Worm (Caenorhabditis elegans) whole organism, young adult: ENCODE measurements around the gene rps-21.

Experiments used
- B0019.2 ChIP-seq: fragments of 200-800 bp; sonication (Bioruptor generic); conservative IDR thresholded peaks from 2 replicates; pipeline ENCODE4 v1.3.6; 2022; ENCODE audit warnings: missing genetic modification reagents, missing genetic modification characterization, missing compliant biosample characterization
- B0035.1 ChIP-seq: sonication (generic microtip); optimal IDR thresholded peaks from 2 replicates; lab custom pipeline; 2016; ENCODE audit warnings: missing genetic modification characterization, mild to moderate bottlenecking, missing compliant biosample characterization, missing genotype, missing genetic modification reagents
- B0336.3 ChIP-seq: fragments of 200-800 bp; sonication (Bioruptor generic); IDR thresholded peaks from 2 replicates; pipeline ENCODE4 v1.3.6; 2022; ENCODE audit warnings: missing genetic modification characterization, missing compliant biosample characterization
- D2030.7 ChIP-seq: fragments of 200-800 bp; sonication (Bioruptor generic); IDR thresholded peaks from 2 replicates; pipeline ENCODE4 v1.3.6; 2022; ENCODE audit warnings: missing genetic modification reagents, missing genetic modification characterization, missing compliant biosample characterization
- F22D6.2 ChIP-seq: sonication (generic microtip); optimal IDR thresholded peaks from 2 replicates; lab custom pipeline; 2016; ENCODE audit warnings: mild to moderate bottlenecking, missing genetic modification characterization, missing compliant biosample characterization
- F23B12.7 ChIP-seq: sonication (generic microtip); optimal IDR thresholded peaks from 2 replicates; lab custom pipeline; 2017; ENCODE audit warnings: missing genetic modification characterization, mild to moderate bottlenecking, missing compliant biosample characterization, antibody characterized with exemption, moderate library complexity; ENCODE audit not compliant: insufficient read depth
- F33H1.4 ChIP-seq: fragments of 200-800 bp; sonication (Bioruptor generic); IDR thresholded peaks from 2 replicates; pipeline ENCODE4 v1.3.6; 2022; ENCODE audit warnings: missing genetic modification reagents, missing genetic modification characterization, missing compliant biosample characterization
- F39B2.1 ChIP-seq: fragments of 200-800 bp; sonication (Bioruptor generic); IDR thresholded peaks from 2 replicates; pipeline ENCODE4 v1.3.6; 2022; ENCODE audit warnings: missing genetic modification reagents, missing genetic modification characterization, missing compliant biosample characterization
- F49E8.2 ChIP-seq: sonication (generic microtip); optimal IDR thresholded peaks from 3 replicates; lab custom pipeline; 2017; ENCODE audit warnings: missing genetic modification characterization, mild to moderate bottlenecking, missing compliant biosample characterization, antibody characterized with exemption, moderate library complexity; ENCODE audit not compliant: insufficient read depth
- F55B11.4 ChIP-seq: sonication (generic microtip); optimal IDR thresholded peaks from 2 replicates; lab custom pipeline; 2016; ENCODE audit warnings: missing compliant biosample characterization, missing genetic modification characterization, borderline replicate concordance; ENCODE audit not compliant: insufficient read depth
- F57C9.4 ChIP-seq: sonication (generic microtip); optimal IDR thresholded peaks from 2 replicates; lab custom pipeline; 2017; ENCODE audit warnings: mild to moderate bottlenecking, missing genetic modification characterization, missing compliant biosample characterization
- Y56A3A.18 ChIP-seq: fragments of 200-800 bp; sonication (Bioruptor generic); IDR thresholded peaks from 2 replicates; pipeline ENCODE4 v1.3.6; 2022; ENCODE audit warnings: missing genetic modification reagents, missing genetic modification characterization, missing compliant biosample characterization
- Y67H2A.10 ChIP-seq: fragments of 200-800 bp; sonication (Bioruptor generic); conservative IDR thresholded peaks from 2 replicates; pipeline ENCODE4 v1.3.6; 2022; ENCODE audit warnings: missing genetic modification reagents, missing genetic modification characterization, missing compliant biosample characterization
- akir-1 ChIP-seq: fragments of 200-800 bp; sonication (Bioruptor generic); optimal IDR thresholded peaks from 2 replicates; lab custom pipeline; 2018; ENCODE audit warnings: mild to moderate bottlenecking, missing genetic modification characterization, moderate library complexity, missing compliant biosample characterization
- aptf-2 ChIP-seq: fragments of 200-800 bp; sonication (Bioruptor generic); conservative IDR thresholded peaks from 2 replicates; pipeline ENCODE4 v1.3.6; 2022; ENCODE audit warnings: missing genetic modification reagents, missing genetic modification characterization, missing compliant biosample characterization
- attf-6 ChIP-seq: fragments of 200-800 bp; sonication (Bioruptor generic); IDR thresholded peaks from 2 replicates; pipeline ENCODE4 v1.3.6; 2022; ENCODE audit warnings: missing genetic modification reagents, missing genetic modification characterization, missing compliant biosample characterization
- ceh-100 ChIP-seq: fragments of 200-800 bp; sonication (Bioruptor generic); IDR thresholded peaks from 2 replicates; pipeline ENCODE4 v1.3.6; 2022; ENCODE audit warnings: missing genetic modification reagents, missing genetic modification characterization, missing compliant biosample characterization
- ceh-27 ChIP-seq: fragments of 200-800 bp; sonication (Bioruptor generic); optimal IDR thresholded peaks from 2 replicates; lab custom pipeline; 2018; ENCODE audit warnings: mild to moderate bottlenecking, missing genetic modification characterization, moderate library complexity, missing compliant biosample characterization
- ceh-40 ChIP-seq: fragments of 200-800 bp; sonication (Bioruptor generic); IDR thresholded peaks from 2 replicates; pipeline ENCODE4 v1.3.6; 2022; ENCODE audit warnings: missing genetic modification characterization, missing compliant biosample characterization
- ceh-91 ChIP-seq: fragments of 200-800 bp; sonication (Bioruptor generic); IDR thresholded peaks from 2 replicates; pipeline ENCODE4 v1.3.6; 2022; ENCODE audit warnings: missing genetic modification reagents, missing genetic modification characterization, missing compliant biosample characterization
- dox-1 ChIP-seq: fragments of 200-800 bp; sonication (Bioruptor generic); IDR thresholded peaks from 2 replicates; pipeline ENCODE4 v1.3.6; 2022; ENCODE audit warnings: missing genetic modification reagents, missing genetic modification characterization, missing compliant biosample characterization
- dpff-1 ChIP-seq: sonication (generic microtip); optimal IDR thresholded peaks from 2 replicates; lab custom pipeline; 2017; ENCODE audit warnings: mild to moderate bottlenecking, missing genetic modification characterization, missing compliant biosample characterization
- hmg-20 ChIP-seq: fragments of 200-800 bp; sonication (Bioruptor generic); IDR thresholded peaks from 2 replicates; pipeline ENCODE4 v1.3.6; 2022; ENCODE audit warnings: missing genetic modification reagents, missing genetic modification characterization, missing compliant biosample characterization
- hrde-1 ChIP-seq: sonication (generic microtip); optimal IDR thresholded peaks from 2 replicates; lab custom pipeline; 2016; ENCODE audit warnings: missing genetic modification characterization, mild to moderate bottlenecking, missing compliant biosample characterization, moderate library complexity, missing genotype, missing genetic modification reagents, borderline replicate concordance
- let-526 ChIP-seq: fragments of 200-800 bp; sonication (Bioruptor generic); IDR thresholded peaks from 2 replicates; pipeline ENCODE4 v1.3.6; 2022; ENCODE audit warnings: missing genetic modification reagents, missing genetic modification characterization, missing compliant biosample characterization
- lin-35 ChIP-seq, 3 experiments: fragments of 150-350 bp in 2 of 3; sonication (generic microtip) in 1 of 3; optimal IDR thresholded peaks; 2 replicates each; lab custom pipeline; 2014 to 2018; ENCODE audit warnings: missing biosample characterization in 3 of 3, missing genetic modification characterization in 3 of 3, missing genetic modification reagents in 3 of 3
- lin-54 ChIP-seq: fragments of 200-800 bp; sonication (Bioruptor generic); optimal IDR thresholded peaks from 2 replicates; lab custom pipeline; 2018; ENCODE audit warnings: mild to moderate bottlenecking, missing genetic modification characterization, missing compliant biosample characterization
- lsl-1 ChIP-seq: fragments of 200-800 bp; sonication (Bioruptor generic); optimal IDR thresholded peaks from 2 replicates; lab custom pipeline; 2018; ENCODE audit warnings: mild to moderate bottlenecking, missing genetic modification characterization, moderate library complexity, missing compliant biosample characterization
- madf-3 ChIP-seq: fragments of 200-800 bp; sonication (Bioruptor generic); IDR thresholded peaks from 2 replicates; pipeline ENCODE4 v1.3.6; 2022; ENCODE audit warnings: missing genetic modification reagents, missing genetic modification characterization, missing compliant biosample characterization
- mcd-1 ChIP-seq: fragments of 200-800 bp; sonication (Bioruptor generic); IDR thresholded peaks from 2 replicates; pipeline ENCODE4 v1.3.6; 2022; ENCODE audit warnings: missing genetic modification reagents, missing genetic modification characterization, missing compliant biosample characterization
- mel-28 ChIP-seq: sonication (generic microtip); optimal IDR thresholded peaks from 2 replicates; lab custom pipeline; 2016; ENCODE audit warnings: borderline replicate concordance, mild to moderate bottlenecking, missing genetic modification characterization, missing compliant biosample characterization
- mxl-1 ChIP-seq: sonication (generic microtip); optimal IDR thresholded peaks from 2 replicates; lab custom pipeline; 2016; ENCODE audit warnings: missing genetic modification characterization, missing compliant biosample characterization
- nfya-2 ChIP-seq: fragments of 200-800 bp; sonication (Bioruptor generic); IDR thresholded peaks from 2 replicates; pipeline ENCODE4 v1.3.6; 2022; ENCODE audit warnings: missing genetic modification reagents, missing genetic modification characterization, missing compliant biosample characterization
- nhr-120 ChIP-seq: fragments of 200-800 bp; sonication (Bioruptor generic); IDR thresholded peaks from 2 replicates; pipeline ENCODE4 v1.3.6; 2022; ENCODE audit warnings: missing genetic modification characterization, missing compliant biosample characterization
- nhr-90 ChIP-seq: sonication (generic microtip); optimal IDR thresholded peaks from 2 replicates; lab custom pipeline; 2016; ENCODE audit warnings: missing genotype, mild to moderate bottlenecking, missing genetic modification characterization, missing compliant biosample characterization
- pha-4 ChIP-seq: fragments of 150-350 bp; sonication (generic microtip); optimal IDR thresholded peaks from 2 replicates; lab custom pipeline; 2014; ENCODE audit warnings: missing biosample characterization, missing genetic modification reagents, missing genetic modification characterization
- rcor-1 ChIP-seq: fragments of 200-800 bp; sonication (Bioruptor generic); IDR thresholded peaks from 2 replicates; pipeline ENCODE4 v1.3.6; 2022; ENCODE audit warnings: missing genetic modification reagents, missing genetic modification characterization, missing compliant biosample characterization
- rec-8 ChIP-seq, 2 experiments: sonication (generic microtip); optimal IDR thresholded peaks; 2 replicates each; lab custom pipeline; 2016; ENCODE audit warnings: mild to moderate bottlenecking in 2 of 2, missing genetic modification characterization in 2 of 2, missing genetic modification reagents in 2 of 2, missing genotype in 2 of 2, missing biosample characterization in 1 of 2, missing compliant biosample characterization in 1 of 2, moderate library complexity in 1 of 2
- rpc-1 ChIP-seq, 2 experiments: fragments of 150-350 bp in 1 of 2; sonication (generic microtip) in 1 of 2; optimal IDR thresholded peaks; 2 replicates each; lab custom pipeline; 2014 to 2018; ENCODE audit warnings: missing biosample characterization in 1 of 2, missing genetic modification characterization in 1 of 2, missing genetic modification reagents in 1 of 2, missing genotype in 1 of 2
- sea-2 ChIP-seq: fragments of 200-800 bp; sonication (Bioruptor generic); IDR thresholded peaks from 2 replicates; pipeline ENCODE4 v1.3.6; 2022; ENCODE audit warnings: missing genetic modification characterization, missing compliant biosample characterization
- somi-1 ChIP-seq: fragments of 200-800 bp; sonication (Bioruptor generic); optimal IDR thresholded peaks from 2 replicates; lab custom pipeline; 2018; ENCODE audit warnings: mild to moderate bottlenecking, missing genetic modification characterization, missing compliant biosample characterization
- sptf-2 ChIP-seq: fragments of 200-800 bp; sonication (Bioruptor generic); optimal IDR thresholded peaks from 2 replicates; lab custom pipeline; 2018; ENCODE audit warnings: mild to moderate bottlenecking, missing genetic modification characterization, missing compliant biosample characterization
- tbp1 ChIP-seq: fragments of 200-800 bp; sonication (Bioruptor generic); optimal IDR thresholded peaks from 2 replicates; lab custom pipeline; 2018; ENCODE audit warnings: mild to moderate bottlenecking, missing genetic modification characterization, missing compliant biosample characterization
- tlf-1 ChIP-seq: fragments of 200-800 bp; sonication (Bioruptor generic); optimal IDR thresholded peaks from 2 replicates; lab custom pipeline; 2018; ENCODE audit warnings: mild to moderate bottlenecking, missing genetic modification characterization, missing compliant biosample characterization
- zfh-2 ChIP-seq: fragments of 200-800 bp; sonication (Bioruptor generic); conservative IDR thresholded peaks from 2 replicates; pipeline ENCODE4 v1.3.6; 2022; ENCODE audit warnings: missing genetic modification reagents, missing genetic modification characterization, missing compliant biosample characterization
- ztf-6 ChIP-seq: fragments of 200-800 bp; sonication (Bioruptor generic); IDR thresholded peaks from 2 replicates; pipeline ENCODE4 v1.3.6; 2022; ENCODE audit warnings: missing genetic modification reagents, missing genetic modification characterization, missing compliant biosample characterization

The rps-21 gene

DNA sequence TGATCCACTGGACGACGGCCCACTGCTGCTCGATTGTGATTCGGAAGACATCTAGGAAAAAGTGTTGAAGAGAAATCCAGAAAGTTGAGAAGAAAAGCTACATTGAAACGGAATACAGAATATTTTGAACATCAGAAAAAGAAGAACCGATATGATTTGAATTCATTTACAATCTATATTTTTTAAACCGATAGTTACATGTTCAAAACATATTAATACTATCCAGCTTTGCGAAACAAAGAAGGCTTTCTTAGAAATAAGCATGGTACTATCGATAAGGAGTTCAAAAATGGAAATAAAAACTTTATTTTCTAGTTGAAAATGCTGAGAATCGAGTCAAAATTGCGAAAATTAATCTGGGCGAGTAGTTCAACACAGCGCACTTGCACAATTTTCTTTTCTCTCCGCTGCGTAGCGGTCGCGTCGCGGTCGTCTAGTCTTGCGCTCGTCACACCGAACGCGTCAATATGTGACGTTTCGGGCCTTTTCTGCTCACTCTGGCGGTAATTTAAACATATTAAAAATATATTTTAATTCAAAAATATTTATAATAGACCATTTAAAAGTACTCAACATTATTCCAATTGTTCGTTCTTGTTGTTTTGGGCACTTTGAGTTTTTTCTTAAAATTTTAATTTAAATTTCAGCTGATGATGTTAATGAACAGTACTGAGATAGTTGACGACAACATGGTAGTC, 27.2 kb downstream of the rps-21 start, which contains the start of the genes syf-2 and K04G7.1 (continued):
- TF ChIP-seq mcd-1 (GFP tag; lab: Robert Waterston, UW), result peak; percentile 93
- TF ChIP-seq F57C9.4, result no peak
- peak; percentile 77 for TF ChIP-seq zfh-2 (GFP tag; lab: Robert Waterston, UW)
- no peak for TF ChIP-seq aptf-2 (GFP tag; lab: Robert Waterston, UW)
- TF ChIP-seq ceh-27, result peak; percentile 69
- TF ChIP-seq dpff-1 (tag; lab: Kevin White, UChicago), result no peak
- TF ChIP-seq nhr-90 (tag; lab: Kevin White, UChicago), result no peak
- TF ChIP-seq rpc-1 (optimal IDR thresholded peaks at IDR 0.05; lab: Kevin White, UChicago), result no peak
- TF ChIP-seq rpc-1 (tag; optimal IDR thresholded peaks at IDR 0.05; lab: Kevin White, UChicago), result no peak
- TF ChIP-seq sptf-2 (GFP tag; lab: Kevin White, UChicago), result no peak
- TF ChIP-seq hrde-1, result peak; percentile 4
- no peak for TF ChIP-seq sea-2 (GFP tag; lab: Robert Waterston, UW)
- TF ChIP-seq ceh-91 (GFP tag; lab: Robert Waterston, UW), result peak; percentile 72; the same call in 1 of the 2 replicates
- TF ChIP-seq tlf-1 (GFP tag; lab: Kevin White, UChicago), result peak; percentile 89
- TF ChIP-seq ceh-40 (GFP tag; lab: Robert Waterston, UW), result no peak
- 0 out of 2 replicates have a peak, but pooled peaks have one; percentile 44 for TF ChIP-seq B0019.2 (GFP tag; lab: Robert Waterston, UW)
- TF ChIP-seq hmg-20, result no peak
- TF ChIP-seq somi-1 (GFP tag; lab: Kevin White, UChicago), result peak; percentile 12
- TF ChIP-seq F23B12.7, result peak; percentile 80
- no peak for TF ChIP-seq akir-1 (GFP tag; lab: Kevin White, UChicago)
- TF ChIP-seq Y56A3A.18 (GFP tag; lab: Robert Waterston, UW), result no peak
- no peak for TF ChIP-seq F55B11.4
- no peak for TF ChIP-seq let-526
- TF ChIP-seq rcor-1 (GFP tag; lab: Robert Waterston, UW), result peak; percentile 88
- no peak for TF ChIP-seq F39B2.1
- TF ChIP-seq F49E8.2, result peak; percentile 28
- no peak for TF ChIP-seq nfya-2 (GFP tag; lab: Robert Waterston, UW)
- TF ChIP-seq dox-1 (GFP tag; lab: Robert Waterston, UW), result peak; percentile 95
- TF ChIP-seq rec-8 (tag; optimal IDR thresholded peaks at IDR 0.05; lab: Kevin White, UChicago), result no peak
- no peak for TF ChIP-seq Y67H2A.10 (GFP tag; lab: Robert Waterston, UW)
- TF ChIP-seq lin-35 (GFP tag; optimal IDR thresholded peaks at IDR 0.05; lab: Kevin White, UChicago), result peak; percentile 39 to 93 (median 45)
- peak; percentile 78 for TF ChIP-seq B0336.3 (GFP tag; lab: Robert Waterston, UW)
- peak; percentile 80 for TF ChIP-seq lsl-1 (GFP tag; lab: Kevin White, UChicago)
- TF ChIP-seq pha-4 (tag; lab: Kevin White, UChicago), result peak; percentile 92
- peak; percentile 97 for TF ChIP-seq lin-54 (GFP tag; lab: Kevin White, UChicago)
- TF ChIP-seq tbp1 (GFP tag; lab: Kevin White, UChicago), result peak; percentile 71
- TF ChIP-seq ztf-6 (GFP tag; lab: Robert Waterston, UW), result no peak
- peak; percentile 86 for TF ChIP-seq D2030.7 (GFP tag; lab: Robert Waterston, UW)
- no peak for TF ChIP-seq B0035.1
- peak; percentile 100 for TF ChIP-seq madf-3 (GFP tag; lab: Robert Waterston, UW)
- no peak for TF ChIP-seq mel-28 (tag; lab: Kevin White, UChicago)
- peak; percentile 55; the same call in 1 of the 2 replicates for TF ChIP-seq ceh-100 (GFP tag; lab: Robert Waterston, UW)
- TF ChIP-seq nhr-120 (GFP tag; lab: Robert Waterston, UW), result no peak
- TF ChIP-seq mxl-1 (tag; lab: Kevin White, UChicago), result no peak
- no peak for TF ChIP-seq attf-6
- TF ChIP-seq F33H1.4 (GFP tag; lab: Robert Waterston, UW), result peak; percentile 80
- TF ChIP-seq F22D6.2 (tag; lab: Kevin White, UChicago), result no peak
